Worm (Caenorhabditis elegans): ENCODE measurements around the gene adt-3.

- TF ChIP-seq him-1 (tag; optimal IDR thresholded peaks at IDR 0.05) (no peak), dao-5 (tag; optimal IDR thresholded peaks at IDR 0.05) (no peak), W03F9.2 (tag; optimal IDR thresholded peaks at IDR 0.05) (no peak)
These were observed 34.9 kb downstream of the adt-3 start, which contains the start of gene C16B8.2 for ce11 chrX:3966332-3966731.

Measured in whole organism, L4/young adult.